Fruit fly (Drosophila melanogaster): ENCODE results near the gene CG12480.

The CG12480 gene

DNA sequence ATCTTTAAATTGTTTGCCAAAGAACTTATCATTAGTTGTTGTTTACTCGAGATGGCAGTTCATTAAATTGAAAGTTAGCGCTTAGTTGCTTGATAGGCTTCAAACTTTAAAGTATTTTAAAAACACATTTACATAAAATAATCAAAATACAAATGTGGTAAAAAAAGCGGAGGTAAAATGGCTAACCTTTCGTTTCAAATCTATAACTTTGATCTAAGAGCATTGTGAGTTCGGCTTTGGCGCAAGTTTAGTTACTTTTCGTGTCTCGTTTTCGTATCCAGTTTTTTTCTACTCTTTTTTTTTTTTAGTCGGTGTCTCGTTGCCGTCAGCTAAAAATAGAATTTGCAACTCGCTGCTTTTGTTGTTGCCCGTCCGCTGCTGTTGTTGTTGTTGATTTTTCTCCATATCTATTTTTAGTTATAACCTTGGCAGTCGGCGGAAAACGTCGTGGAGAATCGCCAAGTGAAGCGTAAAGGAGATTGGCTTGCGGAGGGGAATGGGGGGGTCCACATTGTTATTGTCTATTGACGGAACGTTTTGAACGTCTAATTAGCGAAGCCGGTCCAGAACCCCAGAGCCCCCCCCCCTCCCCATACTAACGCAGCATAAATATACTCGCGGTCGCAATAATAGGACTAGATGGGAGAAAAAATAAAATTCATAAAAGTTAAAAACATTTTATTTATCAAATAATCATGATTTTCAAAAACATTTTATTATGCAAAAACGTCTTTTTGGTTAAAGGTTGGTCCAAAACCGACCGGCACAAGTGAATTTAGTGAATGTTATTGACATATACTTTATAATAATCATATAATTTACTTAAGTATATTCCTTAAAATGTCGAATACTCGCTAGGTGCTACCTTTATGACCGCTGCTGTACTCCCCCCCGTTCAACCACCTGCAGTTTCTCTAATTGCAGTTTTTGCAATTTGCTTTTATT, 45.4 kb downstream of the CG12480 start (continued):
- TF ChIP-seq CG34376 (GFP tag; optimal IDR thresholded peaks at IDR 0.05) (no peak), CG9797 (GFP tag; optimal IDR thresholded peaks at IDR 0.05) (no peak), MESR4 (GFP tag; optimal IDR thresholded peaks at IDR 0.05) (no peak), Pdp1 (GFP tag; optimal IDR thresholded peaks at IDR 0.05) (no peak), CG31224 (GFP tag; IDR thresholded peaks at IDR 0.05) (0 out of 2 replicates have a peak, but pooled peaks have one; percentile 23), Nf-YA (GFP tag; IDR thresholded peaks at IDR 0.05) (no peak), sim (GFP tag; IDR thresholded peaks at IDR 0.05) (no peak), Vsx1 (GFP tag; optimal IDR thresholded peaks at IDR 0.05) (peak; percentile 21), Mrtf (GFP tag; IDR thresholded peaks at IDR 0.05) (0 out of 3 replicates have a peak, but pooled peaks have one; percentile 26), CG6765 (GFP tag; optimal IDR thresholded peaks at IDR 0.05) (peak; percentile 50), bcd (GFP tag; optimal IDR thresholded peaks at IDR 0.05) (peak; percentile 54), CG18599 (GFP tag; optimal IDR thresholded peaks at IDR 0.05) (peak; percentile 60), BEAF-32 (GFP tag; optimal IDR thresholded peaks at IDR 0.05) (no peak), Sox100B (GFP tag; optimal IDR thresholded peaks at IDR 0.05) (peak; percentile 35), Asciz (GFP tag; optimal IDR thresholded peaks at IDR 0.05) (no peak), CG7963 (GFP tag; IDR thresholded peaks at IDR 0.05; ENCODE audit: partially characterized antibody) (no peak), cato (GFP tag; optimal IDR thresholded peaks at IDR 0.05; ENCODE audit: borderline replicate concordance) (no peak), lab (GFP tag; optimal IDR thresholded peaks at IDR 0.05) (peak; percentile 72), CG30020 (tag; optimal IDR thresholded peaks at IDR 0.05) (no peak), CG32532 (GFP tag; IDR thresholded peaks at IDR 0.05) (peak; percentile 70), en (GFP tag; optimal IDR thresholded peaks at IDR 0.05) (no peak), CG9437 (GFP tag; optimal IDR thresholded peaks at IDR 0.05) (no peak), CoRest (tag; optimal IDR thresholded peaks at IDR 0.05) (peak; percentile 48), gt (GFP tag; IDR thresholded peaks at IDR 0.05) (no peak), Abd-B (GFP tag; optimal IDR thresholded peaks at IDR 0.05) (peak; percentile 23), CG12104 (GFP tag; optimal IDR thresholded peaks at IDR 0.05) (peak; percentile 14), Lim3 (GFP tag; IDR thresholded peaks at IDR 0.05) (no peak), wdn (GFP tag; IDR thresholded peaks at IDR 0.05) (peak; percentile 44; the same call in 1 of the 2 replicates), hb (GFP tag; IDR thresholded peaks at IDR 0.05; ENCODE audit: partially characterized antibody) (no peak), gcm (GFP tag; optimal IDR thresholded peaks at IDR 0.05) (no peak), disco-r (GFP tag; optimal IDR thresholded peaks at IDR 0.05) (no peak), CG7357 (GFP tag; IDR thresholded peaks at IDR 0.05) (0 out of 3 replicates have a peak, but pooled peaks have one; percentile 18), CG11696 (GFP tag; IDR thresholded peaks at IDR 0.05) (peak; percentile 72), CG16813 (GFP tag; IDR thresholded peaks at IDR 0.05; ENCODE audit: partially characterized antibody) (no peak), CG3726 (GFP tag; IDR thresholded peaks at IDR 0.05) (no peak), Dll (GFP tag; IDR thresholded peaks at IDR 0.05; ENCODE audit: partially characterized antibody) (no peak), CG13296 (GFP tag; optimal IDR thresholded peaks at IDR 0.05) (peak; percentile 19), CG8478 (optimal IDR thresholded peaks at IDR 0.05) (no peak), fu2 (GFP tag; optimal IDR thresholded peaks at IDR 0.05) (no peak), trh (GFP tag; optimal IDR thresholded peaks at IDR 0.05) (no peak), crol (GFP tag; IDR thresholded peaks at IDR 0.05) (peak; percentile 73), CG13123 (GFP tag; optimal IDR thresholded peaks at IDR 0.05) (no peak), Hr51 (GFP tag; optimal IDR thresholded peaks at IDR 0.05) (peak in 1 of 2 experiments; percentile 59), HLHmδ (GFP tag; optimal IDR thresholded peaks at IDR 0.05) (no peak), HLH3B (GFP tag; IDR thresholded peaks at IDR 0.05) (no peak; the same call in 1 of the 2 replicates), seq (GFP tag; IDR thresholded peaks at IDR 0.05) (peak; percentile 45; the same call in 1 of the 2 replicates), CG15073 (GFP tag; optimal IDR thresholded peaks at IDR 0.05) (no peak), vfl (GFP tag; optimal IDR thresholded peaks at IDR 0.05) (no peak)
